Fruit fly (Drosophila melanogaster): ENCODE results near the gene CG11703.

CG11703 gene

dm6 chr3R:19180263-19180893 is 47.6 kb downstream of the CG11703 start, which contains the start of the genes CG5555 and myd:
Gene CG5555 (minus strand): TSS chr3R:19180538.
Gene myd (plus strand): TSS chr3R:19180659.
- TF ChIP-seq D1 (tag; optimal IDR thresholded peaks at IDR 0.05) (no peak), CG8301 (tag; optimal IDR thresholded peaks at IDR 0.05) (no peak), Snoo (tag; optimal IDR thresholded peaks at IDR 0.05) (peak; percentile 58), fd96Ca (GFP tag; IDR thresholded peaks at IDR 0.05) (peak; percentile 59; the same call in 1 of the 3 replicates), CG15710 (tag; optimal IDR thresholded peaks at IDR 0.05) (peak; percentile 49), CG34367 (tag; optimal IDR thresholded peaks at IDR 0.05) (no peak), CG8159 (tag; optimal IDR thresholded peaks at IDR 0.05) (no peak), EcR (GFP tag; optimal IDR thresholded peaks at IDR 0.05) (peak; percentile 51), gl (tag; optimal IDR thresholded peaks at IDR 0.05) (no peak), CG9948 (tag; optimal IDR thresholded peaks at IDR 0.05) (peak; percentile 7), CG12605 (GFP tag; IDR thresholded peaks at IDR 0.05) (peak; percentile 56; the same call in 1 of the 2 replicates), CG4496 (GFP tag; IDR thresholded peaks at IDR 0.05) (peak; percentile 78), rn (GFP tag; IDR thresholded peaks at IDR 0.05) (no peak), CG13204 (GFP tag; optimal IDR thresholded peaks at IDR 0.05) (no peak), Pif1A (GFP tag; optimal IDR thresholded peaks at IDR 0.05) (peak; percentile 67), Pif1B (GFP tag; optimal IDR thresholded peaks at IDR 0.05) (peak; percentile 67), CG17806 (tag; optimal IDR thresholded peaks at IDR 0.05) (no peak), Ets98B (GFP tag; IDR thresholded peaks at IDR 0.05) (peak; percentile 74), CG10348 (GFP tag; IDR thresholded peaks at IDR 0.05) (no peak), CG14655 (GFP tag; optimal IDR thresholded peaks at IDR 0.05) (no peak), CG32121 (GFP tag; IDR thresholded peaks at IDR 0.05) (peak; percentile 64; the same call in 1 of the 2 replicates)

All from whole organism, pupa.